Worm (Caenorhabditis elegans): ENCODE results near the gene clec-55.
A peak's percentile ranks its signal among the peaks of the same experiment; 100 is the strongest.

The clec-55 gene

DNA sequence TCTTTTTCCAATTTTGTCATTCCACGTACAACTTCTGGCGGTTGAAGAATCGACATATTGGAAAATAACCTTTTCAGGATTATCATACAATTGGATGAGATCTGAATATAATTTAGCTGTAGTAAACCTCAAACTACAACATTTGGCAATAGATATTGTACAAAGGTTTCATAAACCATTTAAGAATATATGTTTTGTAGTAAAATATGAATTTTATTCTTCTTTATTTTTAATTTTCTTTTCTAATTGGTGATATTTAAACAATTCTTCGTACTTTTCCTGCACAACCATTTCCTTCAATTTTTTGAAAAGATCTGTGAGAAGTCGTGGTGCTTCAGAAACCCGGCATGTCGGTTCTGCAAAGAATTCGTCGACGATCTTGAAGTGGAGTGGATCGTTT lies 41.9 kb downstream of the clec-55 start, which contains the start of gene C53A5.17:
TSS of gene C53A5.17 (minus strand) at position 101 of the 400 bp plus-strand sequence.
- TF ChIP-seq D1046.2 (GFP tag; IDR thresholded peaks at IDR 0.05): no peak
- no peak for TF ChIP-seq ceh-44 (GFP tag; IDR thresholded peaks at IDR 0.05)
- TF ChIP-seq nhr-111 (GFP tag; optimal IDR thresholded peaks at IDR 0.05): no peak
- no peak for TF ChIP-seq zip-2 (tag; optimal IDR thresholded peaks at IDR 0.05)
- no peak for TF ChIP-seq sdz-12 (GFP tag; optimal IDR thresholded peaks at IDR 0.05)
- no peak for TF ChIP-seq ceh-62 (tag; optimal IDR thresholded peaks at IDR 0.05)
- TF ChIP-seq unc-62 (GFP tag; optimal IDR thresholded peaks at IDR 0.05 in 1 of 2): peak in 1 of 2 experiments; percentile 32
- TF ChIP-seq unc-62 (tag; optimal IDR thresholded peaks at IDR 0.05): no peak
- TF ChIP-seq ZK337.2 (GFP tag; IDR thresholded peaks at IDR 0.05): no peak

DNA sequence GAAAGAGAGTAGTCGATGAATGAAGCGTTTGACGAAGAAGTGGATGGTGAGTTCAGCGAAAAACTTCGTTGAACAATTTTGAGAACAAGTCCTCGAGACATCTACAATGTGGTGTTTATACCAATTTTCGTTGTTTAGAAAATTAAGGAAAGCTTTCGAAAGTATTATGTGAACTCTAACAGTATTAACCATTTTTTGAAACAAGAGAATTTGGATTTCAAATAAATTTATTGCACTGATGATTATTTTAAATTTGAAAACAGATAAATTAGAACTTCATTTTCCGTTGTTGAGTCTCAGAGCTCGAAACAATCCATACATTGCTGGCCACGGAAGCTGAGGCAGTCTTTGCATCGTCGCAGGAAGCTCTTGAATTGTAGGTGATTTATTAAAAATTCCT lies 43.4 kb downstream of the clec-55 start, which contains the start of gene C53A5.16:
TSS of gene C53A5.16 (minus strand) at position 101 of the 400 bp plus-strand sequence.
- TF ChIP-seq rbr-2 (tag; optimal IDR thresholded peaks at IDR 0.05) (no peak), F37D6.2 (tag; optimal IDR thresholded peaks at IDR 0.05) (no peak), hmg-1.1 (GFP tag; IDR thresholded peaks at IDR 0.05) (no peak), mdl-1 (tag; optimal IDR thresholded peaks at IDR 0.05) (no peak), hlh-30 (tag; optimal IDR thresholded peaks at IDR 0.05; ENCODE audit: insufficient read depth) (no peak), lim-7 (GFP tag; IDR thresholded peaks at IDR 0.05) (no peak), mxl-2 (GFP tag; conservative IDR thresholded peaks at IDR 0.05) (no peak), zfp-2 (tag; optimal IDR thresholded peaks at IDR 0.05) (no peak), egl-43 (GFP tag; IDR thresholded peaks at IDR 0.05) (no peak)

ce11 chrV:14523105-14523504 lies 44.0 kb downstream of the clec-55 start, which contains the start of gene C53A5.2:
Gene C53A5.2 (minus strand): TSS chrV:14523205.
- TF ChIP-seq lin-39 (tag; optimal IDR thresholded peaks at IDR 0.05): no peak
- no peak for TF ChIP-seq unc-62 (GFP tag; optimal IDR thresholded peaks at IDR 0.05 in 1 of 2)
- TF ChIP-seq unc-62 (tag; optimal IDR thresholded peaks at IDR 0.05): no peak
- no peak for TF ChIP-seq daf-16 (GFP tag; optimal IDR thresholded peaks at IDR 0.05)
- no peak for TF ChIP-seq daf-16 (tag; optimal IDR thresholded peaks at IDR 0.05)
- TF ChIP-seq Y75B8A.6 (GFP tag; IDR thresholded peaks at IDR 0.05): no peak
- no peak for TF ChIP-seq lin-15B (tag; optimal IDR thresholded peaks at IDR 0.05)
- no peak for TF ChIP-seq tag-97 (GFP tag; IDR thresholded peaks at IDR 0.05)
- TF ChIP-seq F44E2.7 (GFP tag; IDR thresholded peaks at IDR 0.05): no peak
- TF ChIP-seq spr-1 (tag; optimal IDR thresholded peaks at IDR 0.05): no peak
- TF ChIP-seq arid-1 (GFP tag; conservative IDR thresholded peaks at IDR 0.05): no peak
- no peak for TF ChIP-seq ceh-32 (tag; optimal IDR thresholded peaks at IDR 0.05; ENCODE audit: poor library complexity)
- TF ChIP-seq hlh-11 (tag; optimal IDR thresholded peaks at IDR 0.05): no peak
- no peak for TF ChIP-seq lir-3 (tag; optimal IDR thresholded peaks at IDR 0.05)
- no peak for TF ChIP-seq mdt-29 (GFP tag; IDR thresholded peaks at IDR 0.05)

ce11 chrV:14523788-14524582 lies 44.9 kb downstream of the clec-55 start, which contains the start of gene ril-1:
Gene ril-1 (minus strand): TSS chrV:14524129.
- TF ChIP-seq hmg-1.1 (GFP tag; IDR thresholded peaks at IDR 0.05): peak; percentile 45; the same call in 1 of the 2 replicates
- TF ChIP-seq ceh-32 (tag; optimal IDR thresholded peaks at IDR 0.05; ENCODE audit: poor library complexity): no peak
- TF ChIP-seq nhr-6 (tag; optimal IDR thresholded peaks at IDR 0.05): peak; percentile 89
- TF ChIP-seq D1046.2 (GFP tag; IDR thresholded peaks at IDR 0.05): no peak
- TF ChIP-seq lir-3 (tag; optimal IDR thresholded peaks at IDR 0.05): no peak
- TF ChIP-seq daf-12 (tag; optimal IDR thresholded peaks at IDR 0.05): no peak
- no peak for TF ChIP-seq saeg-2 (GFP tag; IDR thresholded peaks at IDR 0.05)
- TF ChIP-seq unc-130 (GFP tag; optimal IDR thresholded peaks at IDR 0.05): no peak
- TF ChIP-seq daf-16 (GFP tag; optimal IDR thresholded peaks at IDR 0.05): no peak
- TF ChIP-seq daf-16 (tag; optimal IDR thresholded peaks at IDR 0.05): peak; percentile 40
- no peak for TF ChIP-seq lin-15B (tag; optimal IDR thresholded peaks at IDR 0.05)
- TF ChIP-seq Y105C5A.15 (GFP tag; IDR thresholded peaks at IDR 0.05): no peak
- no peak for TF ChIP-seq lin-39 (tag; optimal IDR thresholded peaks at IDR 0.05)
- TF ChIP-seq spr-3 (GFP tag; optimal IDR thresholded peaks at IDR 0.05): no peak
- TF ChIP-seq nhr-77 (tag; optimal IDR thresholded peaks at IDR 0.05): peak; percentile 43
- peak; percentile 75 for TF ChIP-seq mep-1 (tag; optimal IDR thresholded peaks at IDR 0.05)
- no peak for TF ChIP-seq php-3 (GFP tag; IDR thresholded peaks at IDR 0.05)
- TF ChIP-seq mes-2 (tag; optimal IDR thresholded peaks at IDR 0.05; ENCODE audit: poor library complexity, severe bottlenecking): peak; percentile 77
- no peak for TF ChIP-seq jun-1 (tag; optimal IDR thresholded peaks at IDR 0.05)
- TF ChIP-seq zip-11 (GFP tag; IDR thresholded peaks at IDR 0.05): no peak
- TF ChIP-seq hif-1 (tag; optimal IDR thresholded peaks at IDR 0.05): peak in 1 of 2 experiments; percentile 28
- no peak for TF ChIP-seq unc-39 (tag; optimal IDR thresholded peaks at IDR 0.05)

Measured in whole organism, L4 larva.